Worm (Caenorhabditis elegans) whole organism, L2 larva: Measurements from ENCODE around the gene F47E1.2.

Experiments
- C34F6.9 ChIP-seq: fragments of 150-350 bp; optimal IDR thresholded peaks from 2 replicates; lab custom pipeline; 2014; ENCODE audit warnings: missing biosample characterization, missing genetic modification characterization
- F13H6.1 ChIP-seq: sonication (generic microtip); optimal IDR thresholded peaks from 2 replicates; lab custom pipeline; 2016; ENCODE audit warnings: missing genetic modification characterization, missing compliant biosample characterization
- R02D3.7 ChIP-seq: fragments of 150-350 bp; optimal IDR thresholded peaks from 2 replicates; lab custom pipeline; 2014; ENCODE audit warnings: missing biosample characterization, missing genetic modification characterization
- ZK546.5 ChIP-seq: sonication (generic microtip); optimal IDR thresholded peaks from 2 replicates; lab custom pipeline; 2017; ENCODE audit warnings: missing biosample characterization, missing genetic modification characterization
- alr-1 ChIP-seq: fragments of 150-350 bp; optimal IDR thresholded peaks from 2 replicates; lab custom pipeline; 2014; ENCODE audit warnings: missing biosample characterization, missing genetic modification characterization
- aly-2 ChIP-seq: fragments of 150-350 bp; optimal IDR thresholded peaks from 2 replicates; lab custom pipeline; 2014; ENCODE audit warnings: missing biosample characterization, missing genetic modification characterization
- blmp-1 ChIP-seq: sonication (generic microtip); optimal IDR thresholded peaks from 2 replicates; lab custom pipeline; 2017; ENCODE audit warnings: missing genetic modification characterization, mild to moderate bottlenecking, missing compliant biosample characterization, antibody characterized with exemption, moderate library complexity; ENCODE audit not compliant: insufficient read depth
- ceh-16 ChIP-seq: fragments of 150-350 bp; optimal IDR thresholded peaks from 2 replicates; lab custom pipeline; 2014; ENCODE audit warnings: missing biosample characterization, missing genetic modification characterization
- dmd-4 ChIP-seq: sonication (generic microtip); optimal IDR thresholded peaks from 2 replicates; lab custom pipeline; 2017; ENCODE audit warnings: missing biosample characterization, missing genetic modification characterization
- egl-27 ChIP-seq: sonication (generic microtip); optimal IDR thresholded peaks from 3 replicates; lab custom pipeline; 2017; ENCODE audit warnings: missing biosample characterization, missing genetic modification reagents, missing genetic modification characterization
- elt-1 ChIP-seq: fragments of 150-350 bp; optimal IDR thresholded peaks from 2 replicates; lab custom pipeline; 2014; ENCODE audit warnings: missing biosample characterization, missing genetic modification characterization
- fos-1 ChIP-seq: fragments of 150-350 bp; optimal IDR thresholded peaks from 2 replicates; lab custom pipeline; 2014; ENCODE audit warnings: missing biosample characterization, missing genetic modification characterization
- gmeb-1 ChIP-seq: fragments of 150-350 bp; optimal IDR thresholded peaks from 2 replicates; lab custom pipeline; 2014; ENCODE audit warnings: missing biosample characterization, missing genetic modification characterization
- lin-11 ChIP-seq: fragments of 150-350 bp; sonication (generic microtip); optimal IDR thresholded peaks from 2 replicates; lab custom pipeline; 2014; ENCODE audit warnings: missing biosample characterization, missing genetic modification characterization, inconsistent platforms, mixed read lengths
- lin-13 ChIP-seq: fragments of 150-350 bp; optimal IDR thresholded peaks from 2 replicates; lab custom pipeline; 2014; ENCODE audit warnings: missing biosample characterization, missing genetic modification reagents, missing genetic modification characterization
- lsy-2 ChIP-seq, 2 experiments: fragments of 150-350 bp in 1 of 2; sonication (generic microtip) in 1 of 2; optimal IDR thresholded peaks; 2 replicates each; lab custom pipeline; 2014 to 2017; ENCODE audit warnings: missing biosample characterization in 2 of 2, missing genetic modification characterization in 2 of 2
- mab-5 ChIP-seq: fragments of 150-350 bp; optimal IDR thresholded peaks from 2 replicates; lab custom pipeline; 2014; ENCODE audit warnings: missing biosample characterization, missing genetic modification characterization
- mbf-1 ChIP-seq: sonication (generic microtip); optimal IDR thresholded peaks from 2 replicates; lab custom pipeline; 2017; ENCODE audit warnings: missing biosample characterization, missing genetic modification characterization
- mdl-1 ChIP-seq, 2 experiments: fragments of 150-350 bp in 1 of 2; sonication (generic microtip) in 1 of 2; optimal IDR thresholded peaks; 2 replicates each; lab custom pipeline; 2017; ENCODE audit warnings: missing biosample characterization in 2 of 2, missing genetic modification characterization in 2 of 2
- nhr-10 ChIP-seq: sonication (generic microtip); optimal IDR thresholded peaks from 2 replicates; lab custom pipeline; 2017; ENCODE audit warnings: missing biosample characterization, missing genetic modification characterization
- nhr-11 ChIP-seq: fragments of 150-350 bp; optimal IDR thresholded peaks from 2 replicates; lab custom pipeline; 2014; ENCODE audit warnings: missing biosample characterization, missing genetic modification characterization
- nhr-129 ChIP-seq: fragments of 150-350 bp; optimal IDR thresholded peaks from 2 replicates; lab custom pipeline; 2014; ENCODE audit warnings: missing biosample characterization, missing genetic modification characterization
- nhr-21 ChIP-seq: fragments of 150-350 bp; optimal IDR thresholded peaks from 2 replicates; lab custom pipeline; 2014; ENCODE audit warnings: missing biosample characterization, missing genetic modification characterization
- nhr-237 ChIP-seq: fragments of 150-350 bp; optimal IDR thresholded peaks from 2 replicates; lab custom pipeline; 2014; ENCODE audit warnings: missing biosample characterization, missing genetic modification characterization
- nhr-25 ChIP-seq: fragments of 150-350 bp; sonication (generic microtip); optimal IDR thresholded peaks from 3 replicates; lab custom pipeline; 2014; ENCODE audit warnings: missing biosample characterization, missing genetic modification characterization
- nhr-6 ChIP-seq: fragments of 150-350 bp; optimal IDR thresholded peaks from 2 replicates; lab custom pipeline; 2014; ENCODE audit warnings: missing biosample characterization, missing genetic modification characterization
- nhr-77 ChIP-seq: fragments of 150-350 bp; optimal IDR thresholded peaks from 2 replicates; lab custom pipeline; 2014; ENCODE audit warnings: missing biosample characterization, missing genetic modification characterization
- peb-1 ChIP-seq: fragments of 150-350 bp; optimal IDR thresholded peaks from 2 replicates; lab custom pipeline; 2014; ENCODE audit warnings: missing biosample characterization, missing genetic modification characterization
- sem-4 ChIP-seq: fragments of 150-350 bp; optimal IDR thresholded peaks from 2 replicates; lab custom pipeline; 2014; ENCODE audit warnings: missing biosample characterization, missing genetic modification reagents, missing genetic modification characterization
- sma-3 ChIP-seq: sonication (generic microtip); optimal IDR thresholded peaks from 2 replicates; lab custom pipeline; 2016; ENCODE audit warnings: missing genetic modification reagents, missing genetic modification characterization, missing compliant biosample characterization
- sma-9 ChIP-seq, 2 experiments: fragments of 150-350 bp in 1 of 2; sonication (generic microtip) in 1 of 2; optimal IDR thresholded peaks; 2 replicates each; lab custom pipeline; 2014 to 2016; ENCODE audit warnings: missing genetic modification characterization in 2 of 2, mild to moderate bottlenecking in 1 of 2, missing biosample characterization in 1 of 2, missing compliant biosample characterization in 1 of 2, missing genetic modification reagents in 1 of 2, moderate library complexity in 1 of 2
- unc-55 ChIP-seq: fragments of 150-350 bp; sonication (generic microtip); optimal IDR thresholded peaks from 3 replicates; lab custom pipeline; 2014; ENCODE audit warnings: missing biosample characterization, missing genetic modification reagents, missing genetic modification characterization
- zag-1 ChIP-seq: fragments of 150-350 bp; optimal IDR thresholded peaks from 2 replicates; lab custom pipeline; 2014; ENCODE audit warnings: missing biosample characterization, missing genetic modification characterization
- ztf-1 ChIP-seq: fragments of 200-800 bp; sonication (Bioruptor generic); conservative IDR thresholded peaks from 2 replicates; pipeline ENCODE4 v1.3.6; 2022; ENCODE audit warnings: missing genetic modification characterization, missing compliant biosample characterization
- ztf-11 ChIP-seq: sonication (generic microtip); optimal IDR thresholded peaks from 2 replicates; lab custom pipeline; 2017; ENCODE audit warnings: missing biosample characterization, missing genetic modification characterization

Gene F47E1.2

DNA sequence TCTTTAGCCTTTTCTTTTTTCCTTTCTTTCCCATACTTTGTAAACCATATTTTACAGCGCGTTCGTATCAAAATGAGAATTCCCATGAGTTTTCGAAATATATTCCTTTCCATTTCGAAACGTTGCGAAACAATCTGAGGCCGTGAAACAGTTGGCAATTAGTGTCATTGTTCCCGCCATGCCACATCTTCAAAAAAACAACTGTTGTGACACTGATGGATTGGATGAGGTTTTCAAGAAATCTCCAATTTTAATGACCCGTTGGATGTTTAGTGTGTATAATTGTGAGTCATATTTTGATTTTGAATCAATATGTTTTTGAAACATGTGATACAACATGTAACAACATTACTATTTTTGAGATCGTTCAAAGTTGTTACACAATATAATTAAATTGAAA, 11.6 kb downstream of the F47E1.2 start:
- TF ChIP-seq fos-1 (no peak), nhr-129 (tag; lab: Kevin White, UChicago) (peak; percentile 50), ztf-1 (no peak), C34F6.9 (tag; lab: Kevin White, UChicago) (peak; percentile 43), R02D3.7 (no peak)

DNA sequence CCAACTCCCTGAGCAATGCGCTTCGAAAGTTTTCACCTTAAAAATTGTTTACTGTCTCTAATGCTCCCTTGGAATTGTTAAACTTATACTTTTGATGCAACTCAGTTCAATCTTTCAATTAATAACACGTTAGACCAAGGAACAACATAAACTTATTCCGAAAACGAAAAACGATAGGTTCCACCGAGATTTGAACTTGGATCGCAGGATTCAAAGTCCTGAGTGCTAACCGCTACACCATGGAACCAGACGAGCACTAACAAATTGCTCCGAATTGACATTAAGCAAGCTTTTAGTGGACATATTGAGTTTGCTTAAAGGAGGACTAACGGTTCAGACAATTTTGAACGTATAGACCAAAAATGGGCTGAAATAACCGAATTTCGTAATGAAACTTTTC, 17.0 kb downstream of the F47E1.2 start:
- no peak for TF ChIP-seq ztf-11
- no peak for TF ChIP-seq ceh-16 (tag; lab: Kevin White, UChicago)
- no peak for TF ChIP-seq nhr-237 (tag; lab: Kevin White, UChicago)
- TF ChIP-seq nhr-6 (tag; lab: Kevin White, UChicago) = no peak
- TF ChIP-seq sma-3 (GFP tag; lab: Kevin White, UChicago) = no peak
- no peak for TF ChIP-seq mdl-1 (tag; optimal IDR thresholded peaks at IDR 0.05; lab: Kevin White, UChicago)
- no peak for TF ChIP-seq lin-13
- no peak for TF ChIP-seq aly-2 (tag; lab: Kevin White, UChicago)
- TF ChIP-seq sma-9 (GFP tag; optimal IDR thresholded peaks at IDR 0.05; lab: Kevin White, UChicago) = no peak
- TF ChIP-seq sma-9 (tag; optimal IDR thresholded peaks at IDR 0.05; lab: Kevin White, UChicago) = no peak
- no peak for TF ChIP-seq nhr-77 (tag; lab: Kevin White, UChicago)
- no peak for TF ChIP-seq alr-1 (tag; lab: Kevin White, UChicago)
- TF ChIP-seq ZK546.5 (tag; lab: Kevin White, UChicago) = no peak
- TF ChIP-seq sem-4 (tag; lab: Kevin White, UChicago) = no peak
- no peak for TF ChIP-seq mab-5 (tag; lab: Kevin White, UChicago)
- no peak for TF ChIP-seq blmp-1 (tag; lab: Kevin White, UChicago)
- TF ChIP-seq lin-11 (tag; lab: Kevin White, UChicago) = no peak
- no peak for TF ChIP-seq fos-1
- TF ChIP-seq gmeb-1 (tag; lab: Kevin White, UChicago) = no peak
- no peak for TF ChIP-seq elt-1 (tag; lab: Kevin White, UChicago)
- no peak for TF ChIP-seq peb-1 (tag; lab: Kevin White, UChicago)

DNA sequence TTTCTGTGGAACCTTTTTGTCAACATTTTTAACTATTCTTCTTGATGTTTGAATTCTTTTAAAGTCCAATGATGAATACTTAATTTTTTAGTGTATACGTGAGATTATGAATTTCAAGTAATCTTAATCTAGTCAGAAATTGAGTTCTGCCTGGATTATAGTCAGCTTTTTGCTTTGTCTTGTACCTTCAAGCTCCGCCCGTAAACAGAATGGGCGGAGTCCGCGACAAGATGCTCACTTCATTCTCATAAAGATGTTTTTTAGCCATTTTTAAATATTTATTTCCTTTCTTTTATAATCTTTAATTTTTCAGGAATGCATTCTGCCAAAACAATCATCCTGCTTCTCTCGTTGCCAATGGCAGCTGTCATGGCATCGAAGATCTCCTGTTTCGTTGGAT, 19.4 kb downstream of the F47E1.2 start, which contains the start of gene F47E1.1:
Gene F47E1.1, plus strand, starts transcription at position 301 of the 400 bp plus-strand sequence.
- TF ChIP-seq fos-1 (no peak), zag-1 (no peak), dmd-4 (tag; lab: Kevin White, UChicago) (no peak), blmp-1 (tag; lab: Kevin White, UChicago) (no peak), sma-9 (GFP tag; optimal IDR thresholded peaks at IDR 0.05; lab: Kevin White, UChicago) (no peak), sma-9 (tag; optimal IDR thresholded peaks at IDR 0.05; lab: Kevin White, UChicago) (no peak), R02D3.7 (no peak), mbf-1 (tag; lab: Kevin White, UChicago) (no peak), lin-13 (no peak), unc-55 (no peak), nhr-25 (tag; lab: Kevin White, UChicago) (no peak), lsy-2 (tag; optimal IDR thresholded peaks at IDR 0.05; lab: Kevin White, UChicago) (no peak), alr-1 (tag; lab: Kevin White, UChicago) (no peak), nhr-21 (tag; lab: Kevin White, UChicago) (no peak), nhr-10 (tag; lab: Kevin White, UChicago) (no peak), egl-27 (tag; lab: Kevin White, UChicago) (no peak)
- TF ChIP-seq, all 48 proteins: peak for 0

DNA sequence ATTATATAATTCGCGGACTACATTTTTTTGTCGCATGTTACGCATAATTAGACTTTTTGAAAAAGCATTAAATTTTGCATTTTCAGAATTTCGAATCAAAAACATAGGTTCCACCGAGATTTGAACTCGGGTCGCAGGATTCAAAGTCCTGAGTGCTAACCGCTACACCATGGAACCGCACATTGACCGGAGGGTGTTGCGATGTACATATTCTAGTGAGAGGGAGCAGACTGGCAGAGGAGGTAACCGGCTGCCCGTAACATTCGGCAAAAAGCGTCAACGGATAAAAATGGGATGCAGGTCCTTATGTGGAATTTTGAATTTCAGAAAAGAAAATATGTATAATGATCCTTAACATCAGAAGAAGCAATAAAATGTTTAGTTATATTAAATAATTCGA, 20.7 kb downstream of the F47E1.2 start:
- TF ChIP-seq lin-13 = peak; percentile 28
- TF ChIP-seq sma-3 (GFP tag; lab: Kevin White, UChicago) = peak; percentile 2
- TF ChIP-seq lin-11 (tag; lab: Kevin White, UChicago) = peak; percentile 11
- peak; percentile 26 for TF ChIP-seq nhr-21 (tag; lab: Kevin White, UChicago)
- TF ChIP-seq fos-1 = peak; percentile 23
- no peak for TF ChIP-seq nhr-11 (tag; lab: Kevin White, UChicago)
- TF ChIP-seq nhr-25 (tag; lab: Kevin White, UChicago) = no peak
- TF ChIP-seq sma-9 (GFP tag; optimal IDR thresholded peaks at IDR 0.05; lab: Kevin White, UChicago) = peak; percentile 26
- TF ChIP-seq sma-9 (tag; optimal IDR thresholded peaks at IDR 0.05; lab: Kevin White, UChicago) = no peak
- TF ChIP-seq C34F6.9 (tag; lab: Kevin White, UChicago) = peak; percentile 8
- no peak for TF ChIP-seq ceh-16 (tag; lab: Kevin White, UChicago)
- TF ChIP-seq F13H6.1 (tag; lab: Kevin White, UChicago) = peak; percentile 9
- TF ChIP-seq lsy-2 (tag; optimal IDR thresholded peaks at IDR 0.05; lab: Kevin White, UChicago) = peak in 1 of 2 experiments; percentile 23
